Fruit fly (Drosophila melanogaster) whole organism, prepupa: ENCODE measurements around the gene Crtc.

Experiments used
- Blimp-1 ChIP-seq: fragments of 200-800 bp; sonication (Bioruptor generic); optimal IDR thresholded peaks from 3 replicates; lab custom pipeline; 2017; ENCODE audit warnings: missing biosample characterization, missing genetic modification characterization, mild to moderate bottlenecking, moderate library complexity, missing genetic modification reagents
- CG11294 ChIP-seq: fragments of 200-800 bp; sonication (Bioruptor generic); IDR thresholded peaks from 2 replicates; pipeline ENCODE4 v1.3.6; 2022; ENCODE audit warnings: missing biosample characterization, missing genetic modification characterization
- CG11762 ChIP-seq: fragments of 200-800 bp; sonication (Bioruptor generic); optimal IDR thresholded peaks from 3 replicates; lab custom pipeline; 2016; ENCODE audit warnings: missing biosample characterization, missing genetic modification characterization; ENCODE audit not compliant: insufficient read depth
- CG15336 ChIP-seq: fragments of 200-800 bp; sonication (Bioruptor generic); IDR thresholded peaks from 2 replicates; pipeline ENCODE4 v1.3.6; 2022; ENCODE audit warnings: missing biosample characterization, missing genetic modification characterization
- CG16779 ChIP-seq: fragments of 200-800 bp; sonication (Bioruptor generic); optimal IDR thresholded peaks from 3 replicates; lab custom pipeline; 2017; ENCODE audit warnings: missing biosample characterization, mild to moderate bottlenecking, missing genetic modification characterization
- CG31627 ChIP-seq: fragments of 200-800 bp; sonication (Bioruptor generic); optimal IDR thresholded peaks from 3 replicates; lab custom pipeline; 2016; ENCODE audit warnings: missing biosample characterization, missing genetic modification characterization
- CG34406 ChIP-seq: fragments of 200-800 bp; sonication (Bioruptor generic); optimal IDR thresholded peaks from 3 replicates; lab custom pipeline; 2016; ENCODE audit warnings: missing biosample characterization, missing genetic modification characterization
- CG6163 ChIP-seq: fragments of 200-800 bp; sonication (Bioruptor generic); IDR thresholded peaks from 3 replicates; pipeline ENCODE4 v1.3.6; 2022; ENCODE audit warnings: missing biosample characterization, missing genetic modification characterization
- CG6276 ChIP-seq: fragments of 200-800 bp; sonication (Bioruptor generic); optimal IDR thresholded peaks from 2 replicates; lab custom pipeline; 2017; ENCODE audit warnings: missing biosample characterization, mild to moderate bottlenecking, missing genetic modification characterization
- CG6808 ChIP-seq: fragments of 200-800 bp; sonication (Bioruptor generic); optimal IDR thresholded peaks from 3 replicates; lab custom pipeline; 2017; ENCODE audit warnings: missing biosample characterization, missing genetic modification characterization, mild to moderate bottlenecking, moderate library complexity, missing genetic modification reagents
- CG6854 ChIP-seq: fragments of 200-800 bp; sonication (Bioruptor generic); optimal IDR thresholded peaks from 2 replicates; lab custom pipeline; 2017; ENCODE audit warnings: missing biosample characterization, mild to moderate bottlenecking, missing genetic modification characterization
- CG7368 ChIP-seq: fragments of 200-800 bp; sonication (Bioruptor generic); optimal IDR thresholded peaks from 3 replicates; lab custom pipeline; 2016; ENCODE audit warnings: missing biosample characterization, missing genetic modification characterization
- CG8119 ChIP-seq: fragments of 200-800 bp; sonication (Bioruptor generic); IDR thresholded peaks from 3 replicates; pipeline ENCODE4 v1.3.6; 2022; ENCODE audit warnings: missing biosample characterization, missing genetic modification characterization
- CG8319 ChIP-seq: fragments of 200-800 bp; sonication (Bioruptor generic); optimal IDR thresholded peaks from 3 replicates; lab custom pipeline; 2016; ENCODE audit warnings: missing biosample characterization, missing genetic modification characterization
- CG8632 ChIP-seq: fragments of 200-800 bp; sonication (Bioruptor generic); optimal IDR thresholded peaks from 3 replicates; lab custom pipeline; 2016; ENCODE audit warnings: missing biosample characterization, missing genetic modification characterization
- CG9139 ChIP-seq: fragments of 200-800 bp; sonication (Bioruptor generic); optimal IDR thresholded peaks from 3 replicates; lab custom pipeline; 2017; ENCODE audit warnings: missing biosample characterization, mild to moderate bottlenecking, missing genetic modification characterization
- Eip75B ChIP-seq: fragments of 200-800 bp; sonication (Bioruptor generic); optimal IDR thresholded peaks from 3 replicates; lab custom pipeline; 2016; ENCODE audit warnings: missing biosample characterization, missing genetic modification characterization
- Eip93F ChIP-seq: fragments of 200-800 bp; sonication (Bioruptor generic); optimal IDR thresholded peaks from 2 replicates; lab custom pipeline; 2016; ENCODE audit warnings: missing biosample characterization, mild to moderate bottlenecking, missing genetic modification characterization
- Hr38 ChIP-seq: sonication (Bioruptor generic); optimal IDR thresholded peaks from 2 replicates; lab custom pipeline; 2016; ENCODE audit warnings: missing biosample characterization, missing genetic modification characterization
- Lpt ChIP-seq: fragments of 200-800 bp; sonication (Bioruptor generic); optimal IDR thresholded peaks from 3 replicates; lab custom pipeline; 2016; ENCODE audit warnings: missing biosample characterization, missing genetic modification characterization
- OdsH ChIP-seq: fragments of 200-800 bp; sonication (Bioruptor generic); optimal IDR thresholded peaks from 3 replicates; lab custom pipeline; 2016; ENCODE audit warnings: missing biosample characterization, missing genetic modification characterization
- Smox ChIP-seq: fragments of 200-800 bp; sonication (Bioruptor generic); optimal IDR thresholded peaks from 3 replicates; lab custom pipeline; 2016; ENCODE audit warnings: missing biosample characterization, missing genetic modification characterization
- Sox15 ChIP-seq: fragments of 200-800 bp; sonication (Bioruptor generic); optimal IDR thresholded peaks from 3 replicates; lab custom pipeline; 2016; ENCODE audit warnings: missing biosample characterization, missing genetic modification characterization
- achi ChIP-seq: fragments of 200-800 bp; sonication (Bioruptor generic); optimal IDR thresholded peaks from 3 replicates; lab custom pipeline; 2016; ENCODE audit warnings: missing biosample characterization, missing genetic modification characterization
- acj6 ChIP-seq: fragments of 200-800 bp; sonication (Bioruptor generic); optimal IDR thresholded peaks from 3 replicates; lab custom pipeline; 2016; ENCODE audit warnings: missing biosample characterization, missing genetic modification characterization
- dac ChIP-seq: fragments of 200-800 bp; sonication (Bioruptor generic); optimal IDR thresholded peaks from 2 replicates; lab custom pipeline; 2017; ENCODE audit warnings: missing biosample characterization, mild to moderate bottlenecking, missing genetic modification characterization
- dsx ChIP-seq: fragments of 200-800 bp; optimal IDR thresholded peaks from 3 replicates; lab custom pipeline; 2019; ENCODE audit warnings: missing biosample characterization, mild to moderate bottlenecking, missing genetic modification characterization, moderate library complexity; ENCODE audit not compliant: poor library complexity, severe bottlenecking
- eg ChIP-seq: fragments of 200-800 bp; sonication (Bioruptor generic); IDR thresholded peaks from 3 replicates; pipeline ENCODE4 v1.3.6; 2022; ENCODE audit warnings: missing biosample characterization, missing genetic modification characterization
- fd59A ChIP-seq: fragments of 200-800 bp; sonication (Bioruptor generic); optimal IDR thresholded peaks from 2 replicates; lab custom pipeline; 2017; ENCODE audit warnings: missing biosample characterization, mild to moderate bottlenecking, missing genetic modification characterization, missing genetic modification reagents
- fkh ChIP-seq: fragments of 200-800 bp; sonication (Bioruptor generic); optimal IDR thresholded peaks from 3 replicates; lab custom pipeline; 2017; ENCODE audit warnings: missing biosample characterization, mild to moderate bottlenecking, missing genetic modification characterization, moderate library complexity
- net ChIP-seq: fragments of 200-800 bp; sonication (Bioruptor generic); optimal IDR thresholded peaks from 3 replicates; lab custom pipeline; 2016; ENCODE audit warnings: missing biosample characterization, missing genetic modification characterization
- pdm3 ChIP-seq: fragments of 200-800 bp; sonication (Bioruptor generic); optimal IDR thresholded peaks from 3 replicates; lab custom pipeline; 2016; ENCODE audit warnings: missing biosample characterization, missing genetic modification characterization
- salr ChIP-seq, 2 experiments: fragments of 200-800 bp; sonication (Bioruptor generic); optimal IDR thresholded peaks; 3 replicates each; lab custom pipeline; 2016 to 2018; ENCODE audit warnings: missing biosample characterization in 2 of 2, missing genetic modification characterization in 2 of 2, mild to moderate bottlenecking in 1 of 2
- spab ChIP-seq: fragments of 200-800 bp; sonication (Bioruptor generic); optimal IDR thresholded peaks from 2 replicates; lab custom pipeline; 2017; ENCODE audit warnings: missing biosample characterization, mild to moderate bottlenecking, missing genetic modification characterization, missing genetic modification reagents
- ss ChIP-seq, 2 experiments: fragments of 200-800 bp; sonication (Bioruptor generic); optimal IDR thresholded peaks; 2 replicates in 1 of 2; 3 replicates in 1 of 2; lab custom pipeline; 2017 to 2018; ENCODE audit warnings: mild to moderate bottlenecking in 2 of 2, missing biosample characterization in 2 of 2, missing genetic modification characterization in 2 of 2, moderate library complexity in 1 of 2
- svp ChIP-seq: fragments of 200-800 bp; sonication (Bioruptor generic); peaks from one replicate; lab custom pipeline; 2016; ENCODE audit warnings: missing biosample characterization, missing genetic modification characterization
- topi ChIP-seq: fragments of 200-800 bp; sonication (Bioruptor generic); optimal IDR thresholded peaks from 3 replicates; lab custom pipeline; 2016; ENCODE audit warnings: missing biosample characterization, missing genetic modification characterization
- vri ChIP-seq: fragments of 200-800 bp; sonication (Bioruptor generic); optimal IDR thresholded peaks from 3 replicates; lab custom pipeline; 2016; ENCODE audit warnings: missing biosample characterization, mild to moderate bottlenecking, missing genetic modification characterization

Gene Crtc

DNA sequence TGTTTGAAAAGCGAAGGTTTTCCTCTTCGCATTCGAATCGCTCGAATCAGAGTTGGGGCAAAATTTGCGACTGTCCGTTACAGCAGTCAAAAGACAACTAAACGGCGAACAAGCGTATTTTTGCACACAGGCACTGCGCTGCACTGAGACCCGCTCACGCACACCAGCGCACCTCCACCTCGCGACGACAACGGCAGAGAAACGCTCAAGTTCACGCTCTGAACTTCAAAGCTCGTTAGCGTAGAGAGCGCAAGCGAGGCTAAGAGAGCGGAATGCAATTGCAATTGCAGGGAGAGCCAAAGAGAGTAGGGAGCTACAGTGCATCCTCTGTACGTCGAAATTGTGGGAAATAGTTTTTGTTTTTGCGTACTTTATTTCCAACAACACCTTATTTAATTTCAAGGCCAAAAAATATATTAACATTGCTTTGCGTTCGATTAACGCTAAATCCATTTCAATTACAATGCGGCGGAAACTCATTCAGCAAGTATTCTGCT is 49.8 kb downstream of the Crtc start, which contains the start of gene Eip74EF (continued):
- TF ChIP-seq CG11762 (GFP tag; lab: Kevin White, UChicago): peak; percentile 51
- peak; percentile 25 for TF ChIP-seq fd59A
- peak; percentile 53 for TF ChIP-seq dsx (GFP tag; lab: Kevin White, UChicago)
- TF ChIP-seq Eip75B (GFP tag; lab: Kevin White, UChicago): peak; percentile 77
- TF ChIP-seq fkh (GFP tag; lab: Kevin White, UChicago): no peak
- TF ChIP-seq Eip93F (GFP tag; lab: Kevin White, UChicago): peak; percentile 60
- TF ChIP-seq CG9139: peak; percentile 56
- no peak for TF ChIP-seq dac (GFP tag; lab: Kevin White, UChicago)
- TF ChIP-seq CG6808 (GFP tag; lab: Kevin White, UChicago): peak; percentile 57
- TF ChIP-seq CG8119 (GFP tag; lab: Robert Waterston, UW): peak; percentile 72; the same call in 2 of the 3 replicates
- peak; percentile 75 for TF ChIP-seq CG16779
- peak; percentile 45 for TF ChIP-seq spab (GFP tag; lab: Kevin White, UChicago)
- no peak for TF ChIP-seq salr (GFP tag; optimal IDR thresholded peaks at IDR 0.05; lab: Kevin White, UChicago)
- peak; percentile 66 for TF ChIP-seq acj6
- peak; percentile 74 for TF ChIP-seq topi
- TF ChIP-seq Hr38 (GFP tag; lab: Kevin White, UChicago): no peak

DNA sequence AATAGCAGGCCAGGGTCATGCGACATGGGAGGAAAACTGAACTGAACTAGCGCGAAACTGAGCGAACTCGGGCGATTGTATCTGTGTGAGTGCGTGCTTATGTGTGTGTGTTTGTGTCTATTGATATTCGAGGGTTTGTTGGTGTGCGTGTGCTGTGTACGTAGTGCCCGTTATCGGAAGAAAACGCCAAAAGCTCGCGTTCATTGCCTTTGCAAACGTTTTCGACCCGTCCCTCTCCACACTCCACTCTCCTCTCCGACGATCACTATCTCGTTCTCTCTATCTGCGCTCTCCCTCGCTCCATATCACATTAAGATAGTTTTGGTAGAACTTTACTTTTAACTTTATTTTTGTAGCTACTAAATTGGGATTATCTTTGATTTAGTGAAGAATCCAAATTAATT is 52.2 kb downstream of the Crtc start:
- no peak for TF ChIP-seq Lpt (GFP tag; lab: Kevin White, UChicago)
- TF ChIP-seq fkh (GFP tag; lab: Kevin White, UChicago): peak; percentile 82

DNA sequence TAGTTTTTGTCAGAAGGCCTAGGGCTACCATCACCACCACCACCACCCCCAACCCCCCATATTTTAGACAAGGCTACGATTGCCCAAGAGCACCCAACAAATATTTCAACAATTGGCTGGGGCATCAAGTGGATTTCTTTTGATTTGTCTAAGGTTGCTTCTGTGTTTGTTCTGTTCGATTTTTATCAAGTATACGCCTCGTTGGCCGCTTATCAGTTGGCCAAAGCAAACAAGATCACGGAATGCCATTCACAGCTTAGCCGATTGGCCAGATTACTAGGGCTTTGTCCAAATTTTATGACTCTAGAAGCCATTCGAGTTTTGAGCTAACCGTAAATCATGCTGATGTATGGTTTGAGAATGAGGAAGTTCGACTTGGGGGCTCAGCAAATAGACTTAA is 53.2 kb downstream of the Crtc start:
- TF ChIP-seq CG6808 (GFP tag; lab: Kevin White, UChicago) (no peak), vri (no peak), CG8119 (GFP tag; lab: Robert Waterston, UW) (no peak), Sox15 (GFP tag; lab: Kevin White, UChicago) (no peak), CG7368 (GFP tag; lab: Kevin White, UChicago) (no peak), fkh (GFP tag; lab: Kevin White, UChicago) (peak; percentile 45), dac (GFP tag; lab: Kevin White, UChicago) (no peak), eg (GFP tag; lab: Robert Waterston, UW) (no peak)

DNA sequence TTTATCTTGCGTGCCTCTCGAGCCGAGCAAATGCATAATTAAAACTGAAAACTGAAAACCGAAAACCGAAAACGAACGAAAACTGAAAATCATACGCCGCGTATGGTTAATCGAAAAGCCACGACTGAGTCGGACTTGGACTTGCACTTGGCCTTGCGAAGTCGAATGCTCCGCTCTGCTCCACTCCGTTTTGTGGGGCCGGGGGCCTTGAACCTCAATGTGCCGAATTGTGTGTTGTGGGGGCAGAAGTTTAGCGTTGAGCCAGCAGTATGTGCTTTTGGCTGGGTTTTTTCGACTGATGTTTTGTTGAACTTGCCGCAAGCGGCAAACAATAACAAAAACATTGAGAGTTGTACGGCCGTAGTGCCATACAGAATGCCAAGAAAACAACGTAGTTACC is 53.7 kb downstream of the Crtc start:
- TF ChIP-seq pdm3 (GFP tag; lab: Kevin White, UChicago) (no peak), CG6808 (GFP tag; lab: Kevin White, UChicago) (no peak), ss (GFP tag; optimal IDR thresholded peaks at IDR 0.05; lab: Kevin White, UChicago) (no peak), svp (GFP tag; lab: Kevin White, UChicago) (no peak), CG6276 (GFP tag; lab: Kevin White, UChicago) (no peak), CG6163 (GFP tag; lab: Robert Waterston, UW) (no peak), fd59A (no peak), CG31627 (no peak)

DNA sequence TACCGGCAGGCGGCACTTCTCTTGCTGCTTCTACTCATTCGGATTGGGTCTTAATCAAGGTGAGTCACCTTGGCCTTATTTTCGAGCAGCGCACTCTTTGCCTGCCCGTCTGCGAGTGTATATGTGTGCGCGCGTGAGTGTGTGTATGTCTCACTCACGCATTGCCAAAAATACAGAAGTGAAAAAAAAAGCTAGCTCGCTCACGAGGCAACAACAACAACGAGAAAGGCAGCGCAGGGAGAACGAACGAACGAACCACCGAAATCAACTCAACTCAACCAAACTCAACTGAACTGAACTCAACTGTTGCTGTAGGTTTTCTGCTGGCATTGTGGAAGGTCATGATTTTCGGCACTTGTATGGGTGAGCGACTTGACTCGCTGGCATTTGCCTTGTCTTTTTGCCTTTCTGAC is 55.1 kb downstream of the Crtc start:
- no peak for TF ChIP-seq CG8319
- TF ChIP-seq vri: peak; percentile 52
- no peak for TF ChIP-seq OdsH (GFP tag; lab: Kevin White, UChicago)
- TF ChIP-seq dsx (GFP tag; lab: Kevin White, UChicago): no peak
- no peak for TF ChIP-seq spab (GFP tag; lab: Kevin White, UChicago)
- peak; percentile 51 for TF ChIP-seq CG6854 (GFP tag; lab: Kevin White, UChicago)
- TF ChIP-seq Eip75B (GFP tag; lab: Kevin White, UChicago): peak; percentile 46
- TF ChIP-seq CG11294 (GFP tag; lab: Robert Waterston, UW): no peak
- no peak for TF ChIP-seq CG34406 (GFP tag; lab: Kevin White, UChicago)
- no peak for TF ChIP-seq Blimp-1 (GFP tag; lab: Kevin White, UChicago)
- TF ChIP-seq CG8632 (GFP tag; lab: Kevin White, UChicago): no peak
- no peak for TF ChIP-seq Eip93F (GFP tag; lab: Kevin White, UChicago)
- TF ChIP-seq acj6: no peak
- no peak for TF ChIP-seq fkh (GFP tag; lab: Kevin White, UChicago)
- TF ChIP-seq CG15336: no peak
- TF ChIP-seq Smox: no peak
- TF ChIP-seq svp (GFP tag; lab: Kevin White, UChicago): peak; percentile 80
- no peak for TF ChIP-seq Lpt (GFP tag; lab: Kevin White, UChicago)
- TF ChIP-seq achi (GFP tag; lab: Kevin White, UChicago): no peak
- no peak for TF ChIP-seq net (GFP tag; lab: Kevin White, UChicago)
